Worm (Caenorhabditis elegans) whole organism, L3 larva: ENCODE results near the gene unc-3.
A peak's percentile ranks its signal among the peaks of the same experiment; 100 is the strongest.

Experiments
- ZK546.5 ChIP-seq: sonication (generic microtip); optimal IDR thresholded peaks from 2 replicates; lab custom pipeline; 2017; ENCODE audit warnings: missing biosample characterization, missing genetic modification characterization
- ceh-16 ChIP-seq: sonication (generic microtip); optimal IDR thresholded peaks from 2 replicates; lab custom pipeline; 2017; ENCODE audit warnings: missing biosample characterization, missing genetic modification characterization
- ceh-28 ChIP-seq: fragments of 150-350 bp; optimal IDR thresholded peaks from 2 replicates; lab custom pipeline; 2014; ENCODE audit warnings: missing biosample characterization, missing genetic modification reagents, missing genetic modification characterization
- ceh-82 ChIP-seq: fragments of 150-350 bp; optimal IDR thresholded peaks from 2 replicates; lab custom pipeline; 2014; ENCODE audit warnings: missing biosample characterization, missing genetic modification characterization
- ceh-9 ChIP-seq: sonication (generic microtip); optimal IDR thresholded peaks from 2 replicates; lab custom pipeline; 2018; ENCODE audit warnings: missing biosample characterization, missing genetic modification characterization
- egl-27 ChIP-seq: sonication (generic microtip); optimal IDR thresholded peaks from 4 replicates; lab custom pipeline; 2017; ENCODE audit warnings: missing biosample characterization, missing genetic modification reagents, missing genetic modification characterization
- elt-1 ChIP-seq: fragments of 150-350 bp; optimal IDR thresholded peaks from 2 replicates; lab custom pipeline; 2014; ENCODE audit warnings: missing biosample characterization, missing genetic modification characterization
- elt-2 ChIP-seq: sonication (generic microtip); optimal IDR thresholded peaks from 2 replicates; lab custom pipeline; 2016; ENCODE audit warnings: missing genetic modification reagents, mild to moderate bottlenecking, missing genetic modification characterization, missing compliant biosample characterization
- elt-3 ChIP-seq, 3 experiments: fragments of 150-350 bp in 1 of 3; sonication (generic microtip) in 2 of 3; optimal IDR thresholded peaks; 2 replicates in 2 of 3; 4 replicates in 1 of 3; lab custom pipeline; 2014 to 2017; ENCODE audit warnings: missing biosample characterization in 3 of 3, missing genetic modification characterization in 3 of 3
- fkh-2 ChIP-seq: fragments of 150-350 bp; optimal IDR thresholded peaks from 2 replicates; lab custom pipeline; 2014; ENCODE audit warnings: missing biosample characterization, missing genetic modification reagents, missing genetic modification characterization
- jun-1 ChIP-seq: fragments of 150-350 bp; optimal IDR thresholded peaks from 2 replicates; lab custom pipeline; 2014; ENCODE audit warnings: missing biosample characterization, missing genetic modification reagents, missing genetic modification characterization
- lin-39 ChIP-seq: fragments of 150-350 bp; optimal IDR thresholded peaks from 2 replicates; lab custom pipeline; 2018; ENCODE audit warnings: missing biosample characterization, missing genetic modification reagents, missing genetic modification characterization
- mdl-1 ChIP-seq: fragments of 150-350 bp; optimal IDR thresholded peaks from 2 replicates; lab custom pipeline; 2014; ENCODE audit warnings: missing biosample characterization, missing genetic modification characterization
- nfya-1 ChIP-seq: sonication (generic microtip); optimal IDR thresholded peaks from 2 replicates; lab custom pipeline; 2017; ENCODE audit warnings: missing genetic modification characterization, mild to moderate bottlenecking, missing compliant biosample characterization, antibody characterized with exemption, moderate library complexity; ENCODE audit not compliant: insufficient read depth
- nhr-11 ChIP-seq: fragments of 150-350 bp; optimal IDR thresholded peaks from 2 replicates; lab custom pipeline; 2014; ENCODE audit warnings: missing biosample characterization, missing genetic modification characterization
- nhr-12 ChIP-seq: fragments of 150-350 bp; optimal IDR thresholded peaks from 2 replicates; lab custom pipeline; 2014; ENCODE audit warnings: missing biosample characterization, missing genetic modification characterization
- nhr-23 ChIP-seq: fragments of 150-350 bp; optimal IDR thresholded peaks from 2 replicates; lab custom pipeline; 2014; ENCODE audit warnings: missing biosample characterization, missing genetic modification reagents, missing genetic modification characterization
- nhr-237 ChIP-seq: fragments of 150-350 bp; optimal IDR thresholded peaks from 2 replicates; lab custom pipeline; 2014; ENCODE audit warnings: missing biosample characterization, missing genetic modification characterization
- nhr-25 ChIP-seq: sonication (generic microtip); optimal IDR thresholded peaks from 2 replicates; lab custom pipeline; 2017; ENCODE audit warnings: missing biosample characterization, missing genetic modification characterization
- nhr-28 ChIP-seq: fragments of 150-350 bp; optimal IDR thresholded peaks from 2 replicates; lab custom pipeline; 2014; ENCODE audit warnings: missing biosample characterization, missing genetic modification characterization
- nhr-43 ChIP-seq: sonication (generic microtip); optimal IDR thresholded peaks from 2 replicates; lab custom pipeline; 2016; ENCODE audit warnings: mild to moderate bottlenecking, missing genetic modification characterization, missing compliant biosample characterization; ENCODE audit not compliant: poor library complexity, severe bottlenecking
- nhr-76 ChIP-seq: fragments of 150-350 bp; sonication (generic microtip); optimal IDR thresholded peaks from 5 replicates; lab custom pipeline; 2014; ENCODE audit warnings: missing biosample characterization, missing genetic modification characterization
- nhr-77 ChIP-seq: fragments of 150-350 bp; optimal IDR thresholded peaks from 2 replicates; lab custom pipeline; 2014; ENCODE audit warnings: missing biosample characterization, missing genetic modification characterization
- pha-4 ChIP-seq: fragments of 150-350 bp; optimal IDR thresholded peaks from 2 replicates; lab custom pipeline; 2014; ENCODE audit warnings: missing biosample characterization, missing genetic modification reagents, missing genetic modification characterization
- pqm-1 ChIP-seq: fragments of 150-350 bp; optimal IDR thresholded peaks from 2 replicates; lab custom pipeline; 2017; ENCODE audit warnings: missing biosample characterization, missing genetic modification characterization, inconsistent platforms
- sea-2 ChIP-seq: fragments of 150-350 bp; sonication (generic microtip); optimal IDR thresholded peaks from 4 replicates; lab custom pipeline; 2014; ENCODE audit warnings: missing biosample characterization, missing genetic modification reagents, missing genetic modification characterization
- skn-1 ChIP-seq: fragments of 150-350 bp; optimal IDR thresholded peaks from 2 replicates; lab custom pipeline; 2014; ENCODE audit warnings: missing biosample characterization, missing genetic modification characterization
- snpc-4 ChIP-seq: fragments of 150-350 bp; optimal IDR thresholded peaks from 2 replicates; lab custom pipeline; 2014; ENCODE audit warnings: missing biosample characterization, missing genetic modification characterization
- unc-39 ChIP-seq: sonication (generic microtip); optimal IDR thresholded peaks from 4 replicates; lab custom pipeline; 2017; ENCODE audit warnings: missing biosample characterization, missing genetic modification characterization

Gene unc-3

DNA sequence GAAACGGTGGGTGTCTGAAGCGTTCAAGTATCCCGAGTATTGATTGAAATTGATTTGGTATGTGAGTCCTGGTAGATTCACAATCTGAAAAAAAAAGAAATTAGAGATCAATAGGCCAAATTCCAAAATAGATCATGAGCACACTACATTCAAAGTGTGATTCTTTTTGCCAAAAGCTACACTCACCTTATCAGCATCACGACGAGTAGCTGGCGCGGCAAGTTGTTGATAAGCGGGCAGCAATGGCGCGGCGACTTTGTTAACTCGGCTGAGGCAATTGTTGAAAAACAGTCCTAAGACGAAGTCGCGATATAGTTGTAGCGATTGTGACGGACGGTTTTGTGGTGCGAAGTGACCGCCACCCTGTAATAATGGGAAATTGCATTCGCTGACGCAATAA lies 4.3 kb upstream of the unc-3 start:
- peak; percentile 73 for TF ChIP-seq pqm-1
- peak; percentile 31 for TF ChIP-seq jun-1 (tag; lab: Kevin White, UChicago)
- no peak for TF ChIP-seq fkh-2 (tag; lab: Kevin White, UChicago)
- TF ChIP-seq elt-2, result peak; percentile 78

DNA sequence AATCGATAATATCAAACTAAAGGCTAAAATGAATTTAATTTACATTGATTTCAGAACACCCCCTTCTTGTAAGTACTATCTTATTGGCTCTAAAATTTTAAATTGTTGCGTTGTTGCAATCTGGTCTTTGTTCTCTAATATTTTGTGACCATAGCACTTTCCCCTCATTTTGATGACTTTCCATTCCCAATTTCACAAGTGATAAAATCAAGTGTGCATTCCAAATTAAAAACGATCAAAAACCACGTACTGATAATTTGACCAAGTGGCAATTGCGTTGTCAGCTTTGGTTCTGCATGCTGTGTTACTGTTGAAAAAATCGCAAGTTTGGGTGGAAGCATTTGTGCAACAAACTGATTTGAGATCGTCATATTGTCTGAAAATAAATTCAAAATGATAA lies 3.0 kb upstream of the unc-3 start:
- TF ChIP-seq pqm-1 (peak; percentile 54), elt-2 (peak; percentile 69), mdl-1 (tag; lab: Kevin White, UChicago) (no peak)

DNA sequence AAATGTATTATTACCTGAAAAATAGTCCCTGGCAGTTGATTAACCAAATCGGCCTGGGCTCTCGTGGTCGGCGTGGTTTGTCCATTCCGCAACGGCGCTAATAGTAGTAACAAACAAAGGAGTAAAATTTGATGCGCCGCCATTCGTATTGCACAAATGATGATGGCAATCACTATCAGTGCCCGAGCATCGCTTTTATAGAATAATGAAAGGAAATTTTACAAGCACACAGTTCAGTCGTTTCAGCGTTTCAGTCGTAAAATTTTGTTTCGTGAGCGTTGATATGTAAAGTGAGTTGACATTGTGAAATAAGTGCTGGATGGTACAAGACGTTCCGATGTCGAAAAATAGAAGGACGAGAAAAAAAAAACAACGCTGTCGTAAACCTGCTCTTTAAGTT lies 1.7 kb upstream of the unc-3 start, which contains the start of gene Y16B4A.2:
Gene Y16B4A.2 (minus strand): TSS at position 170 of the 400 bp plus-strand sequence.
- peak; percentile 53 for TF ChIP-seq elt-2
- no peak for TF ChIP-seq sea-2
- TF ChIP-seq pqm-1, result peak; percentile 51
- TF ChIP-seq elt-3 (tag; optimal IDR thresholded peaks at IDR 0.05; lab: Kevin White, UChicago), result no peak
- TF ChIP-seq, all 47 proteins: peak for 2

DNA sequence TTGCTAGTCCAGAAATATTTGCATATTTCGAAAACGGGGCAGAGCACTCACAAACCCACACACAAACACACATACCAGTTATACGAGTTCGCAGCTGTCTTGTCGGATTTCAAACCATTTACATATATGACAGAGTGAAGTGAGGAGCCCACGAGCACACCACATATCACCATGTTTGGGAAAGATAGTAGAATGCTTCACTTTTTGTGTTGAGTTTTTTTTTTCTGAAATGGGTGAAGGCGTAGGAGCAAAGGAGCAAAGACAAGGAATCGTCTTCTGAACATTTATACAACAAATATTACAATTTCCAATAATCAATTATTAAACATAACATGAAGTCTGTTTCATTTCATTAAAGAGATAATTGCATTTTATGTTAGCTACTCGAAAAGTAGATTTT lies 1.9 kb downstream of the unc-3 start:
- no peak for TF ChIP-seq unc-39 (tag; lab: Kevin White, UChicago)
- no peak for TF ChIP-seq snpc-4 (tag; lab: Kevin White, UChicago)
- no peak for TF ChIP-seq nhr-25
- no peak for TF ChIP-seq ceh-9 (tag; lab: Kevin White, UChicago)
- TF ChIP-seq lin-39, result no peak
- TF ChIP-seq elt-2, result no peak
- no peak for TF ChIP-seq ceh-28 (tag; lab: Kevin White, UChicago)
- TF ChIP-seq pha-4 (tag; lab: Kevin White, UChicago), result no peak
- TF ChIP-seq nhr-12, result no peak

DNA sequence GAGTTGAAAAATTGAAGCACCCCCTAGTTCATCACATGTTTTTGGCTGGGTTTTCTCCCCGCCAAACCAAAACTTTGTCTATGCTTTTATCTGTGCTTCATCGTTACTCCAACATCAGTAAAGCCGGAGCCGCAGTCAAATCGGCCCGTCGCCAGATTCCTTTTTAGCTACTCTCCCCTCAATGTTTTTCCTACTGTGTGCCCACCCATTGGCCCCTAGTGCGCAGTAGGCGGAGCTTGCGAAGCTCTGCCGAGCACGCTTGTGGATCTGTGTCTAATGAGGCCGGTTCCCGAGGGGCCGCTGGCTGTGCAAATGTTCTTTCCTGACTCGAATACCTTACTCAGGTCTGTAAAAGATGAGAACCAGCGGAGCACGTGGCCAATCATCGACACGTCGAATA lies 3.0 kb downstream of the unc-3 start:
- TF ChIP-seq nhr-76, result no peak
- TF ChIP-seq nfya-1 (tag; lab: Kevin White, UChicago), result peak; percentile 90
- TF ChIP-seq nhr-77, result no peak
- TF ChIP-seq snpc-4 (tag; lab: Kevin White, UChicago), result no peak
- TF ChIP-seq nhr-237 (tag; lab: Kevin White, UChicago), result no peak

DNA sequence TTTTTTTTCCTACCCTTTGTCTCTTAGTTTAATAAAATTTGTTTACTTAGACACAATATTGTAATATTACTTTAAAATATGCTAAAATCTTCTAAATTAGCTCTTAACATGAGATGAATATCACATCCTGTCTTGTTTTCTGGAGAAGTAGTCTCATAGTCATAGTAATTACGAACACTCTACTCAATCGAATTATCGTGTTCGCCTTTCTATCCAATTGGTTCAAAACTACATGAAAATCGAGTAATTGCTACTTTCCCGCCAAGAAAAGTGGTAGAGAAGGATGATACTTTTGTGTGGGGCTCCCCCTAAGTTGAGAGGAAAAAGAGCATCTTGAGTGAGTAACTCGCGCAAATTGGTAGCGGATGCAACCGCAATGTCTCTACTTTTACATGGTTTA lies 4.8 kb downstream of the unc-3 start:
- TF ChIP-seq ceh-82 (tag; lab: Kevin White, UChicago), result no peak
- TF ChIP-seq nhr-28 (tag; lab: Kevin White, UChicago), result no peak
- TF ChIP-seq ZK546.5, result no peak
- TF ChIP-seq nhr-23 (tag; lab: Kevin White, UChicago), result no peak
- no peak for TF ChIP-seq snpc-4 (tag; lab: Kevin White, UChicago)
- no peak for TF ChIP-seq elt-1 (tag; lab: Kevin White, UChicago)
- no peak for TF ChIP-seq nhr-11 (tag; lab: Kevin White, UChicago)
- TF ChIP-seq, all 47 proteins: peak for 0

DNA sequence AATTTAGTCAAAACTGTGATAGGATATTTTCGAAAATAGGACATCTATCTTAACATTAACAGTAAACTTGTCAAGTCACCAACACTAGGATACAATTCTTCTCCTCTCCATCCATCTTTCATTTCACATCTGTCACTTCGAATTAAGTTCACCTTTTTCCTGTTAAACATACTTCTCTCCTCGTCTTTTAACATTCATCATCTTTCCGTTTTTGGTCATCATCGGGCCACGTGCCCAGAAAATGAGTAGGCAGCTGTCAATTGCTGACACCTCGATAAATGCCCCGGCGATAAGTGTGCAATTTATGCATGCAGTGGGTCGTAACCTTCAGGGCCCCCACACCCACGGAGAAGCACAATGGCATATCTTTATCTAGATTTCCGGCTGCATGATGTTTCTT lies 6.8 kb downstream of the unc-3 start:
- TF ChIP-seq egl-27 (tag; lab: Kevin White, UChicago) (no peak), nhr-23 (tag; lab: Kevin White, UChicago) (peak; percentile 55), nhr-43 (peak; percentile 35)

DNA sequence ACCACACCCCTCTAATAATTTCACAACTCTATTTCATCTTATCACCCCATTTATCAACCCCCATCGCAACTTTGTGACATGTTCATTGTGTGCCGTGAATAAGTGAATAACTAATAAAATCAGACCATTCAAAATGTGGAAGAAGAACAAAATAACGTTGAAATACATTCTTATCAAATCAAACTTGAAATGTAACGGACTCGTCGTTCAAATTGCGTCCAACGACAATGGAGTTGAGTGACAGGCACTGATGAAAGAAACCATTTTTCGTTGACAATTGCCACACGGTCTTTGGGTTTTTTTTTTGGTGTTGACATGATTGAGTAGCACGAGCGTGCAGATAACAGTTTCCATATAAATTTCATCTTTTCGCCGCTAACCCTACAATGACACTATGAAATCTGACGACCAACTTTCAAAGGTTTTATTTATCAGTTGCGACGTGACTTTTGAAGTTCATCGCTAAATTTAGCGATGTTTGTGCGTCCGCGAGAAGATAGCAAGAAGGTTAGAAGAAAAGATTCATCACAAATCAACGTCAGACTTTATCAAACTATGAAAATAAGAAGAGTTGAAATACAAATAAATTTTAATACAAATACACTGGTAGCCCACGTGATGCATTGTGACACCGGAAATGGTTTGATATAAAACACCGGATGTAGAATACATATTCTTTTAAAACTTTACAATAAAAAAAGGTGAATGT lies 10.2 kb downstream of the unc-3 start:
- TF ChIP-seq mdl-1 (tag; lab: Kevin White, UChicago) (peak; percentile 40), jun-1 (tag; lab: Kevin White, UChicago) (peak; percentile 23), ceh-16 (tag; lab: Kevin White, UChicago) (no peak), elt-2 (peak; percentile 91), pha-4 (tag; lab: Kevin White, UChicago) (no peak), pqm-1 (peak; percentile 48), egl-27 (tag; lab: Kevin White, UChicago) (no peak), skn-1 (tag; lab: Kevin White, UChicago) (no peak)
